Fruit fly (Drosophila melanogaster) Kc167 (cell line): ENCODE results near the gene Cchl.

Experiments used
- Myc ChIP-seq: fragments of >200 bp; optimal IDR thresholded peaks from 2 replicates; lab custom pipeline; 2017; ENCODE audit warnings: missing external identifiers
- ttk ChIP-seq: sonication (Bioruptor generic); optimal IDR thresholded peaks from 2 replicates; lab custom pipeline; 2017; ENCODE audit warnings: missing external identifiers

- TF ChIP-seq Myc (lab: Kevin White, UChicago) (no peak), ttk (lab: Kevin White, UChicago) (no peak)
These were observed 12.2 kb upstream of the Cchl start for dm6 chr3R:22039480-22039879.
